Worm (Caenorhabditis elegans): Measurements from ENCODE around the gene mics-1.

Gene mics-1

DNA sequence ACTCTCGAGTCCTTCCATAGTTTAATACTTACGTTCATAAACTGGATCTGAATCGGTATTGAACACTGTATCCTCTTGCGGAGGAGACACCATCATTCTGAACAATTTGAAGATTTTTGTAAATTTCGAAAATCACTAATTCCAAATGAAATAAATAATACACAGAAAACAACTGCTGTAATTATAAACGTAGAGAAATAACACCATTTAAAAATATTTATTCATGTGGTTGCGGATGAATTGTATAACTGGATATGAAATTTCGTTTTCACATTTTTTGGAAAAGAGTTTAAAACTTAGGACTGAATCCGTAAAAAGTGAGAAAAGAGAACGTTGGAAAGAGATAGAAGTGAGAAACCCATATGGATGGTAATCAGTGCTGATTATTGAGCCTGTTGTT, at the start of gene mics-1:
mics-1 (minus strand) TSS at position 101 of the 400 bp plus-strand sequence.
- TF ChIP-seq lin-14 (GFP tag; optimal IDR thresholded peaks at IDR 0.05) (no peak), efl-1 (optimal IDR thresholded peaks at IDR 0.05) (no peak), efl-1 (GFP tag; optimal IDR thresholded peaks at IDR 0.05 in 1 of 2) (peak in 1 of 2 experiments; percentile 34), fkh-10 (GFP tag; optimal IDR thresholded peaks at IDR 0.05) (no peak), irx-1 (tag; optimal IDR thresholded peaks at IDR 0.05) (no peak)

DNA sequence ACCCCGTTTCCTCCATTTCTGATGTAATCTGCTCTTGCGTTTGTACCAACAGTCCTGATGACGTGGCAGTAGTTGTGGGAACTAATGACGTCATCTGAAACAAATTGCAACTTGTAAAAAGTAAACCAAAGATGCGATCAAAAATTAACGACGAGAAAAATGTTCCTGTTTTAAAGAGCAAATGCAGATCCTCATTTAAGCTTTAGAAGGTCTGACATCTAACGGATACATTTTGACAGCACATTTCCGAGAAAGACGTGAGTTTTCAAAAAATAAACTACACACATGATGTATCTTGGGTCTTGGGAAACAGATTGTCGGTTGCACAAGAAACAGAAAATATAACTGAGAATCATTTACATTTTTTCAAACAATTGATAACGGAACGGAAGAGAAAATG, 37.4 kb upstream of the mics-1 start, which contains the start of gene H09F14.1:
H09F14.1 (minus strand) TSS at position 101 of the 400 bp plus-strand sequence.
- TF ChIP-seq xbp-1 (tag; optimal IDR thresholded peaks at IDR 0.05) = no peak
- TF ChIP-seq nhr-71 (tag; optimal IDR thresholded peaks at IDR 0.05) = no peak
- no peak for TF ChIP-seq nhr-47 (tag; optimal IDR thresholded peaks at IDR 0.05)
- TF ChIP-seq lin-14 (GFP tag; optimal IDR thresholded peaks at IDR 0.05) = no peak
- TF ChIP-seq efl-3 (GFP tag; optimal IDR thresholded peaks at IDR 0.05) = no peak
- no peak for TF ChIP-seq lir-3 (tag; optimal IDR thresholded peaks at IDR 0.05; ENCODE audit: poor library complexity)
- TF ChIP-seq ceh-63 (GFP tag; optimal IDR thresholded peaks at IDR 0.05) = no peak
- no peak for TF ChIP-seq lin-35 (GFP tag; optimal IDR thresholded peaks at IDR 0.05)
- TF ChIP-seq nhr-84 (tag; optimal IDR thresholded peaks at IDR 0.05) = no peak
- TF ChIP-seq ceh-90 (tag; optimal IDR thresholded peaks at IDR 0.05) = no peak
- no peak for TF ChIP-seq mef-2 (tag; optimal IDR thresholded peaks at IDR 0.05)
- no peak for TF ChIP-seq unc-86 (tag; optimal IDR thresholded peaks at IDR 0.05)
- no peak for TF ChIP-seq nhr-90 (tag; optimal IDR thresholded peaks at IDR 0.05; ENCODE audit: poor library complexity)
- TF ChIP-seq lsy-2 (tag; optimal IDR thresholded peaks at IDR 0.05) = no peak
- no peak for TF ChIP-seq elt-2 (tag; optimal IDR thresholded peaks at IDR 0.05)
- TF ChIP-seq unc-98 (GFP tag; IDR thresholded peaks at IDR 0.05) = no peak
- TF ChIP-seq ztf-11 (tag; optimal IDR thresholded peaks at IDR 0.05) = no peak
- TF ChIP-seq hpl-2 (GFP tag; optimal IDR thresholded peaks at IDR 0.05) = no peak

ce11 chrV:10602051-10602937, 24.2 kb upstream of the mics-1 start, which contains the start of gene H27A22.1:
H27A22.1 (plus strand) TSS chrV:10602555.
- TF ChIP-seq blmp-1 (tag; optimal IDR thresholded peaks at IDR 0.05) = peak; percentile 98
- no peak for TF ChIP-seq efl-3 (GFP tag; optimal IDR thresholded peaks at IDR 0.05)
- TF ChIP-seq unc-130 (tag; optimal IDR thresholded peaks at IDR 0.05) = no peak
- peak; percentile 62 for TF ChIP-seq nhr-85 (tag)
- TF ChIP-seq ama-1 (optimal IDR thresholded peaks at IDR 0.05) = no peak

- TF ChIP-seq dpl-1 (GFP tag; optimal IDR thresholded peaks at IDR 0.05) (peak in 1 of 3 experiments; percentile 30), rnt-1 (tag; optimal IDR thresholded peaks at IDR 0.05) (no peak), blmp-1 (tag; optimal IDR thresholded peaks at IDR 0.05) (peak; percentile 12), nhr-20 (tag; optimal IDR thresholded peaks at IDR 0.05) (no peak), lin-35 (GFP tag; optimal IDR thresholded peaks at IDR 0.05) (peak in 1 of 2 experiments; percentile 26), efl-1 (optimal IDR thresholded peaks at IDR 0.05) (peak in 1 of 2 experiments; percentile 1), efl-1 (GFP tag; optimal IDR thresholded peaks at IDR 0.05 in 1 of 2) (no peak)
Observed at ce11 chrV:10598670-10599154, 20.6 kb upstream of the mics-1 start, which contains the start of gene scpl-4. scpl-4 (plus strand) TSS chrV:10599104.

- TF ChIP-seq ama-1 (optimal IDR thresholded peaks at IDR 0.05) (no peak), pax-3 (tag; optimal IDR thresholded peaks at IDR 0.05) (no peak), mep-1 (tag; optimal IDR thresholded peaks at IDR 0.05) (no peak), jun-1 (tag; optimal IDR thresholded peaks at IDR 0.05) (no peak), C34B4.2 (tag; optimal IDR thresholded peaks at IDR 0.05) (no peak), nhr-28 (tag; optimal IDR thresholded peaks at IDR 0.05) (no peak), fkh-4 (tag; optimal IDR thresholded peaks at IDR 0.05; ENCODE audit: borderline replicate concordance) (no peak)
Observed at ce11 chrV:10597234-10597633, 19.1 kb upstream of the mics-1 start, which contains the start of gene T21C9.13. T21C9.13 (plus strand) TSS chrV:10597266.

Measured in whole organism, L1 larva.